Fruit fly (Drosophila melanogaster) whole organism, prepupa: ENCODE results near the gene DppIII.

Experiments
- CG6276 ChIP-seq: fragments of 200-800 bp; sonication (Bioruptor generic); optimal IDR thresholded peaks from 2 replicates; lab custom pipeline; 2017; ENCODE audit warnings: missing biosample characterization, mild to moderate bottlenecking, missing genetic modification characterization
- CG9139 ChIP-seq: fragments of 200-800 bp; sonication (Bioruptor generic); optimal IDR thresholded peaks from 3 replicates; lab custom pipeline; 2017; ENCODE audit warnings: missing biosample characterization, mild to moderate bottlenecking, missing genetic modification characterization
- Gug ChIP-seq: fragments of 200-800 bp; sonication (Bioruptor generic); IDR thresholded peaks from 2 replicates; pipeline ENCODE4 v1.3.6; 2022; ENCODE audit warnings: missing biosample characterization, missing genetic modification characterization
- Sox102F ChIP-seq: fragments of 200-800 bp; sonication (Bioruptor generic); optimal IDR thresholded peaks from 2 replicates; lab custom pipeline; 2016; ENCODE audit warnings: missing biosample characterization, mild to moderate bottlenecking, missing genetic modification characterization
- dsx ChIP-seq: fragments of 200-800 bp; optimal IDR thresholded peaks from 3 replicates; lab custom pipeline; 2019; ENCODE audit warnings: missing biosample characterization, mild to moderate bottlenecking, missing genetic modification characterization, moderate library complexity; ENCODE audit not compliant: poor library complexity, severe bottlenecking
- eg ChIP-seq: fragments of 200-800 bp; sonication (Bioruptor generic); IDR thresholded peaks from 3 replicates; pipeline ENCODE4 v1.3.6; 2022; ENCODE audit warnings: missing biosample characterization, missing genetic modification characterization
- spab ChIP-seq: fragments of 200-800 bp; sonication (Bioruptor generic); optimal IDR thresholded peaks from 2 replicates; lab custom pipeline; 2017; ENCODE audit warnings: missing biosample characterization, mild to moderate bottlenecking, missing genetic modification characterization, missing genetic modification reagents

DNA sequence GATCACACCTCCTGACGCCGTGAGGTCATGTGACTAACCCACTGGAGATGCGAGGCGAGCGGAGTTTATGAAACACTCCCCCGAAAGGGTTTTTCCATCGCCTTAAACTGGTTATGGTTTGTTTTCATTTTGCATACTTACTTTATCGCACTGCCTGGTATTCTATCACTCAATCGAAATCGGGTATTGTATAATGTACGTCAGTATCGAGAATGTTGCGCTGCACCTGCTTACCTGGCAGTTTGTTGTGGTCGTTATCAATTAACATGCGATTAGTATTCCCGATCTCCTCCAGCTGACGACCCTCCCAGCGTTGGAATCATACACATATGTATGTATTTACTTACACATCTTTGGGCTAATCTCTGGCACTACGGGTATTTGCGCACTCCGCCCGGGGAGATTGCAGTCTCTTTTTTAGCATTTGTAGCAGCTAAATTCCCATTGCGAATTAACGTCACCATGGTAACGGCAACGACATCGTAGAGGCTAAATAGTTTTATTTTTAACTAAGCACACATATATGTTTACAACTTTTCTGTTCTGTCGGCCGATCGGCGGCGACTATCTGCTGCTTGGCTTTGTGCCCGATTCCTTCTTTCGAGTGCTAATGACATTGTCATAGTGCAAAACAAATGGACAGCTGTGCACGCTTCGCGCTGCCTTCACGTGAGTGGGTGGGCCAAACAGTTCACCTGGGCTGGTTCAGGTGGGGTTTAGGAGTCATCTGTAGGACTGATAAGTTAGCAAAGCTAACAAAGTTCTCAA lies 8.9 kb downstream of the DppIII start:
- no peak for TF ChIP-seq Gug (GFP tag; lab: Robert Waterston, UW)
- no peak for TF ChIP-seq CG9139
- TF ChIP-seq dsx (GFP tag; lab: Kevin White, UChicago), result no peak
- TF ChIP-seq spab (GFP tag; lab: Kevin White, UChicago), result no peak
- TF ChIP-seq Sox102F (GFP tag; lab: Kevin White, UChicago), result no peak
- TF ChIP-seq CG6276 (GFP tag; lab: Kevin White, UChicago), result no peak
- TF ChIP-seq eg (GFP tag; lab: Robert Waterston, UW), result no peak
